Worm (Caenorhabditis elegans): ENCODE data around the gene C50E3.5.

Gene C50E3.5

DNA sequence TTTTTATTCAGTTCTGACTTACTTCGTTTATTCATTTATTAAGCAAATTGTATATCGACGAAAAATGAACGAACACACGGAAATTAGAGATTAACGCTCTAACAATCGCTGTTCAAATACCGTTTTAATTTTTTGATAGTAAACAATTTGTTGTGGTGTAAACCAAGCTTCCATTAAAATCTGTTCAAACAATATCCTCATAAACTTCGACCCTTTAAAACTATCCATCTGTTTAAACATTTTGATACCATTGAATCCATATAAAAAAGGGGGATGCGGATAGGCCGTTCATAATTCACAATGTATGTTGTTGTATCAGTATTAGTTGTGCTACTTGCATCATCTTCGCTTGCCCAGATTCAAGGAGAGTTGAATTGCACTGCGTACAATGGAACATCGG, 38.8 kb downstream of the C50E3.5 start, which contains the start of gene F07C4.6:
F07C4.6 (plus strand) TSS at position 301 of the 400 bp plus-strand sequence.
- TF ChIP-seq dao-5 (tag; optimal IDR thresholded peaks at IDR 0.05) (no peak), W03F9.2 (tag; optimal IDR thresholded peaks at IDR 0.05) (no peak), him-1 (tag; optimal IDR thresholded peaks at IDR 0.05) (no peak)

ce11 chrV:7629504-7629903, 41.7 kb downstream of the C50E3.5 start, which contains the start of gene srd-30:
Gene srd-30 (plus strand): TSS chrV:7629804.
- TF ChIP-seq him-1 (tag; optimal IDR thresholded peaks at IDR 0.05) = no peak
- TF ChIP-seq W03F9.2 (tag; optimal IDR thresholded peaks at IDR 0.05) = no peak
- TF ChIP-seq dao-5 (tag; optimal IDR thresholded peaks at IDR 0.05) = no peak

DNA sequence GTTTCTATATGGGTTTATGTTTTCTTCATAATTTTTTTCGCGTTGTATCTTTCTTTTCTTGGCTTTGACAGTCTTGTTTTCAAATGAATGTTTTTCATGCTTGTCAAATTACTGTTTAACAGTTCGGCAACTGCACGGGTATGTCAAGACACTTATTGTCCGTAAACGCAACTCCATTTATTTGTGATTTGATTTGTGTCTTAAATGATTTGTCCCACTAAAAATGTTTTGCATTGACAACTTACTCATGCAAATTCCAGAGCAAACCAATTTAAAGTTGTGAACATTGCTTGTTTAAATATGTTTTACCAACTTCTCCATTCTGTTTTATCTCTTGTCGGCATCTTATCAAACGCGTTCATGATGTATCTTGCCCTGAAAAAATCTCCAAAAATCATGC, 43.9 kb downstream of the C50E3.5 start, which contains the start of gene srd-25:
srd-25 (plus strand) TSS at position 301 of the 400 bp plus-strand sequence.
- TF ChIP-seq W03F9.2 (tag; optimal IDR thresholded peaks at IDR 0.05) (no peak), dao-5 (tag; optimal IDR thresholded peaks at IDR 0.05) (no peak), him-1 (tag; optimal IDR thresholded peaks at IDR 0.05) (no peak)

ce11 chrV:7634657-7635056, 46.9 kb downstream of the C50E3.5 start, which contains the start of gene srd-31:
Gene srd-31 (minus strand): TSS chrV:7634757.
- no peak for TF ChIP-seq W03F9.2 (tag; optimal IDR thresholded peaks at IDR 0.05)
- no peak for TF ChIP-seq dao-5 (tag; optimal IDR thresholded peaks at IDR 0.05)
- TF ChIP-seq him-1 (tag; optimal IDR thresholded peaks at IDR 0.05) = no peak

ce11 chrV:7635469-7635868, 47.7 kb downstream of the C50E3.5 start, which contains the start of gene srd-29:
Gene srd-29 (plus strand): TSS chrV:7635769.
- TF ChIP-seq W03F9.2 (tag; optimal IDR thresholded peaks at IDR 0.05) = no peak
- TF ChIP-seq him-1 (tag; optimal IDR thresholded peaks at IDR 0.05) = no peak
- no peak for TF ChIP-seq dao-5 (tag; optimal IDR thresholded peaks at IDR 0.05)

DNA sequence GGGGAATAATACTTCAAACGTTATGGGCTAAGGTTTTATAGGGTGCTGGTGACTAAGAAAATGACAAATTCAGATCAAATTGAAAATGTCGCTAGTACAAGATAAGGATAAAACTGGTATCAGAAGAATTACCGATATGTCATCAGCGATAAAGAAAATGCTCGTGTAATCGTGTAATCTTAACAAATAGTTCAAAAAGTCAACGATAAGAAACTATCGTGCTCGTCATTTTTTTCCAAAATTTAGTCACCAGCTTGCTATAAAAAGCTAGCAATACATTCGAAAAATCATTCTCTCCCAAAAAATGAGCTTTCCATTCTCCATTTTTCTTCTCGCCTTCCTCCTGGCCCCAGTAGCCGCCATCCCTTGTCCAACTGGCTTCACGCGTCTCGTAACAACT, 50.0 kb downstream of the C50E3.5 start, which contains the start of gene clec-45:
clec-45 (plus strand) TSS at position 301 of the 400 bp plus-strand sequence.
- TF ChIP-seq dao-5 (tag; optimal IDR thresholded peaks at IDR 0.05) (no peak), W03F9.2 (tag; optimal IDR thresholded peaks at IDR 0.05) (no peak), him-1 (tag; optimal IDR thresholded peaks at IDR 0.05) (no peak)

DNA sequence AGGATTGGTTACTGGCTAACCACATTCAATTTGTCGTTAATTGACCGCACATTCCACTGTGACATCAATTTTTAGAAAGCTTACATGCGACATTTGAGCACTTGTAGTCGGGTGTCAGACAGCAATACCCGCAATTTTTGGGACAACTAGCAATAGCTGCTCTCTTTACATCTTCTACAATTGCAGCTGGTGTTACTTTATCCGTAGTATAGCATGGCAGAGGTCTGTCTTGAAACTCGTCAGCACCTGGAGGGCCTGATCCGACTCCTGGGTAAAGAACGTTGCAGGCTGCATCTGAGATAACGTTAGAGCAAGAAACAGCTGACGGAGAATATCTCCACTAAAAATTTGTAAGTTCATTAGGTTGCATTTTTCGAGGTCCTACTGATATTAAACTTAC, 51.6 kb downstream of the C50E3.5 start:
- no peak for TF ChIP-seq W03F9.2 (tag; optimal IDR thresholded peaks at IDR 0.05)
- no peak for TF ChIP-seq dao-5 (tag; optimal IDR thresholded peaks at IDR 0.05)
- TF ChIP-seq him-1 (tag; optimal IDR thresholded peaks at IDR 0.05) = no peak

DNA sequence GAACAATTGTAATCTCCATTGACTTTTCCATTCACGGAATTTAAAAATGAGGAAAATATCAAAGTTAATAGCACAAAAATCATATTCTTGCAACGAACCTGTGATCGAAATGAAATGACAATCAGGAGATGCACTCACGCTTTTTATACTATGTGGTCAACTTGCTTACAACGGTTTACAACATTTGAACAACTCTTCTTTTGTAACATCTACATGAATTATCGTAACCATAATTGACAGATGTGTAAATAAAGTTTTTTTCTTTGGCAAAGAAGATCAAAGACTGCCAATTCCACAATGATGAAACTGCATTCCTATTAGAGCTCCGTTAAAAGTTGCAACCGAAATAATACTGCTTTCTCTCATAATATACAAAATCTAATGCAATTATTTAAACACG, 52.0 kb downstream of the C50E3.5 start, which contains the start of gene F07C4.10:
F07C4.10 (minus strand) TSS at position 101 of the 400 bp plus-strand sequence.
- TF ChIP-seq dao-5 (tag; optimal IDR thresholded peaks at IDR 0.05) (no peak), W03F9.2 (tag; optimal IDR thresholded peaks at IDR 0.05) (no peak), him-1 (tag; optimal IDR thresholded peaks at IDR 0.05) (no peak)

ce11 chrV:7641718-7642117, 53.9 kb downstream of the C50E3.5 start:
- TF ChIP-seq dao-5 (tag; optimal IDR thresholded peaks at IDR 0.05) (no peak), W03F9.2 (tag; optimal IDR thresholded peaks at IDR 0.05) (no peak), him-1 (tag; optimal IDR thresholded peaks at IDR 0.05) (no peak)

ce11 chrV:7643416-7643815, 55.6 kb downstream of the C50E3.5 start, which contains the start of gene F07C4.11:
Gene F07C4.11 (minus strand): TSS chrV:7643516.
- TF ChIP-seq W03F9.2 (tag; optimal IDR thresholded peaks at IDR 0.05) = no peak
- TF ChIP-seq him-1 (tag; optimal IDR thresholded peaks at IDR 0.05) = no peak
- no peak for TF ChIP-seq dao-5 (tag; optimal IDR thresholded peaks at IDR 0.05)
